Fruit fly (Drosophila melanogaster): Measurements from ENCODE around the gene CG12025.

CG12025 gene

dm6 chr3L:1866021-1866811 is 986 bp downstream of the CG12025 start:
- TF ChIP-seq pan (optimal IDR thresholded peaks at IDR 0.05) (no peak), pan (GFP tag; optimal IDR thresholded peaks at IDR 0.05 in 1 of 2, IDR thresholded peaks at IDR 0.05 in 1 of 2) (peak in 1 of 2 experiments; percentile 16), ewg (GFP tag; optimal IDR thresholded peaks at IDR 0.05) (peak; percentile 61), unc-4 (GFP tag; IDR thresholded peaks at IDR 0.05; ENCODE audit: partially characterized antibody) (no peak), CG34422 (GFP tag; IDR thresholded peaks at IDR 0.05) (peak; percentile 34; the same call in 1 of the 3 replicates), Nf-YB (GFP tag; optimal IDR thresholded peaks at IDR 0.05) (no peak), Nf-YA (GFP tag; IDR thresholded peaks at IDR 0.05) (0 out of 2 replicates have a peak, but pooled peaks have one; percentile 19), CG8290 (GFP tag; optimal IDR thresholded peaks at IDR 0.05) (no peak), CG8290 (tag; optimal IDR thresholded peaks at IDR 0.05) (no peak), eve (GFP tag; optimal IDR thresholded peaks at IDR 0.05) (no peak), grn (GFP tag; optimal IDR thresholded peaks at IDR 0.05) (peak; percentile 25), bab2 (GFP tag; optimal IDR thresholded peaks at IDR 0.05) (no peak), rib (GFP tag; IDR thresholded peaks at IDR 0.05) (peak; percentile 35; the same call in 1 of the 2 replicates), tup (GFP tag; optimal IDR thresholded peaks at IDR 0.05) (no peak), ab (GFP tag; optimal IDR thresholded peaks at IDR 0.05) (no peak), Hr39 (optimal IDR thresholded peaks at IDR 0.05) (no peak), crol (GFP tag; IDR thresholded peaks at IDR 0.05) (peak; percentile 59), CG10543 (GFP tag; optimal IDR thresholded peaks at IDR 0.05) (peak; percentile 9), NC2α (GFP tag; optimal IDR thresholded peaks at IDR 0.05) (no peak), Med (GFP tag) (peak; percentile 47), ci (GFP tag; IDR thresholded peaks at IDR 0.05) (0 out of 3 replicates have a peak, but pooled peaks have one; percentile 16), CG15479 (GFP tag; optimal IDR thresholded peaks at IDR 0.05) (peak; percentile 22), CG1832 (GFP tag; optimal IDR thresholded peaks at IDR 0.05) (no peak), run (tag; optimal IDR thresholded peaks at IDR 0.05) (no peak), shn (GFP tag; optimal IDR thresholded peaks at IDR 0.05) (no peak), CG10267 (tag; optimal IDR thresholded peaks at IDR 0.05) (no peak), CG34376 (GFP tag; optimal IDR thresholded peaks at IDR 0.05) (peak; percentile 14), Usf (GFP tag; optimal IDR thresholded peaks at IDR 0.05) (no peak), CG2889 (GFP tag; IDR thresholded peaks at IDR 0.05) (0 out of 3 replicates have a peak, but pooled peaks have one; percentile 30), CG13894 (tag; optimal IDR thresholded peaks at IDR 0.05) (peak; percentile 14), CG2712 (tag; optimal IDR thresholded peaks at IDR 0.05) (no peak), her (GFP tag; optimal IDR thresholded peaks at IDR 0.05) (no peak), CG11504 (tag; optimal IDR thresholded peaks at IDR 0.05) (no peak), nau (GFP tag; optimal IDR thresholded peaks at IDR 0.05) (no peak), dysf (GFP tag; IDR thresholded peaks at IDR 0.05) (0 out of 3 replicates have a peak, but pooled peaks have one; percentile 30), nom (GFP tag; optimal IDR thresholded peaks at IDR 0.05) (peak; percentile 69), sd (tag; optimal IDR thresholded peaks at IDR 0.05) (peak; percentile 64), CG12769 (tag; optimal IDR thresholded peaks at IDR 0.05) (peak; percentile 17), Bgb (GFP tag; IDR thresholded peaks at IDR 0.05; ENCODE audit: partially characterized antibody) (0 out of 2 replicates have a peak, but pooled peaks have one; percentile 9), CG8359 (GFP tag; optimal IDR thresholded peaks at IDR 0.05; ENCODE audit: borderline replicate concordance) (no peak)

- TF ChIP-seq rib (GFP tag; IDR thresholded peaks at IDR 0.05) (no peak), peb (GFP tag; IDR thresholded peaks at IDR 0.05) (peak; percentile 29; the same call in 1 of the 2 replicates), slbo (GFP tag; IDR thresholded peaks at IDR 0.05) (0 out of 2 replicates have a peak, but pooled peaks have one; percentile 17), CG6854 (GFP tag; optimal IDR thresholded peaks at IDR 0.05) (no peak), CG13894 (tag; optimal IDR thresholded peaks at IDR 0.05) (no peak), Deaf1 (tag; optimal IDR thresholded peaks at IDR 0.05) (no peak), toy (GFP tag; IDR thresholded peaks at IDR 0.05) (no peak), ara (GFP tag; IDR thresholded peaks at IDR 0.05) (peak; percentile 48; the same call in 1 of the 2 replicates), nmo (GFP tag; optimal IDR thresholded peaks at IDR 0.05) (peak; percentile 15), CG2712 (tag; optimal IDR thresholded peaks at IDR 0.05) (peak; percentile 64), Taf1 (GFP tag; IDR thresholded peaks at IDR 0.05) (no peak), CG12299 (tag; optimal IDR thresholded peaks at IDR 0.05) (no peak), CG4424 (GFP tag; optimal IDR thresholded peaks at IDR 0.05) (peak; percentile 57), Lim3 (GFP tag; IDR thresholded peaks at IDR 0.05) (no peak)
These were observed 3.6 kb downstream of the CG12025 start for dm6 chr3L:1868841-1869240.
